Worm (Caenorhabditis elegans): ENCODE measurements around the gene alh-10.

The alh-10 gene

DNA sequence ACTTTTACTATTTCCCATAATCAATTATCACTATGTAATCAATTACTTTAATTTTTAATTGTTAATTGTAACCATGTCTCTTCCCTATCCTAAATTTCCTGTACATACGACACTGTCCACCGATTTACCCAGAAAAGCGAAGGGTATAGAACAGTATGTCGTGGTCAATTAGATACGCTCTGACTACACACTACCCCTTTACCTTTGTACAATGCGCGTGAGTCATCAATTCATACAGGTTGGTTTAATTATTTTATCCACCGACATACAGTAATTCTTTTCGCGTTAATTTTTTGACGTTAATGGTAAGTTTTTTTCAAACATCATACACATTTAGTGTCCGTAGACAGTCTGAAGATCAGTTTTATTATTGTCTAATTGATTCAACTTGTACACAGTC, 38.2 kb upstream of the alh-10 start (continued):
- no peak for TF ChIP-seq Y75B8A.6 (GFP tag; IDR thresholded peaks at IDR 0.05)
- TF ChIP-seq aha-1 (tag) = peak; percentile 86
- TF ChIP-seq nhr-41 (GFP tag; IDR thresholded peaks at IDR 0.05) = no peak
- TF ChIP-seq pqm-1 (tag; optimal IDR thresholded peaks at IDR 0.05) = peak; percentile 41
- peak; percentile 18 to 80 for TF ChIP-seq mdl-1 (tag; optimal IDR thresholded peaks at IDR 0.05)
- TF ChIP-seq hif-1 (tag; optimal IDR thresholded peaks at IDR 0.05) = peak in 1 of 2 experiments; percentile 51
- TF ChIP-seq dpl-1 (GFP tag; optimal IDR thresholded peaks at IDR 0.05) = peak; percentile 66
- no peak for TF ChIP-seq lim-7 (GFP tag; IDR thresholded peaks at IDR 0.05)
- TF ChIP-seq lin-39 (tag; optimal IDR thresholded peaks at IDR 0.05) = no peak
- peak; percentile 83 for TF ChIP-seq ceh-20 (GFP tag; IDR thresholded peaks at IDR 0.05)
- no peak for TF ChIP-seq F44E2.7 (GFP tag; IDR thresholded peaks at IDR 0.05)
- no peak for TF ChIP-seq vab-7 (GFP tag; IDR thresholded peaks at IDR 0.05)
- TF ChIP-seq daf-16 (GFP tag; optimal IDR thresholded peaks at IDR 0.05) = peak; percentile 76 to 91
- TF ChIP-seq daf-16 (tag; optimal IDR thresholded peaks at IDR 0.05) = peak; percentile 86
- TF ChIP-seq spr-3 (GFP tag; optimal IDR thresholded peaks at IDR 0.05) = no peak
- TF ChIP-seq ceh-44 (GFP tag; IDR thresholded peaks at IDR 0.05) = no peak
- peak; percentile 83 for TF ChIP-seq nhr-48 (tag; optimal IDR thresholded peaks at IDR 0.05)
- TF ChIP-seq hlh-30 (tag; optimal IDR thresholded peaks at IDR 0.05; ENCODE audit: insufficient read depth) = peak; percentile 87
- no peak for TF ChIP-seq Y48G9A.11 (GFP tag; IDR thresholded peaks at IDR 0.05)
- peak; percentile 89 for TF ChIP-seq php-3 (GFP tag; IDR thresholded peaks at IDR 0.05)
- TF ChIP-seq Y105C5A.15 (GFP tag; IDR thresholded peaks at IDR 0.05) = no peak
- peak; percentile 47 for TF ChIP-seq zfp-2 (tag; optimal IDR thresholded peaks at IDR 0.05)
- TF ChIP-seq zip-2 (tag; optimal IDR thresholded peaks at IDR 0.05) = peak; percentile 86
- no peak for TF ChIP-seq ZK337.2 (GFP tag; IDR thresholded peaks at IDR 0.05)
- no peak for TF ChIP-seq zip-11 (GFP tag; IDR thresholded peaks at IDR 0.05)
- peak; percentile 91 for TF ChIP-seq nhr-25 (tag; optimal IDR thresholded peaks at IDR 0.05; ENCODE audit: borderline replicate concordance, insufficient read depth)
- no peak for TF ChIP-seq aly-2 (tag; optimal IDR thresholded peaks at IDR 0.05)
- peak; percentile 75 for TF ChIP-seq nhr-11 (tag; optimal IDR thresholded peaks at IDR 0.05)
- peak; percentile 94 for TF ChIP-seq rbr-2 (tag; optimal IDR thresholded peaks at IDR 0.05)
- TF ChIP-seq D1046.2 (GFP tag; IDR thresholded peaks at IDR 0.05) = 0 out of 2 replicates have a peak, but pooled peaks have one; percentile 49
- 0 out of 2 replicates have a peak, but pooled peaks have one; percentile 53 for TF ChIP-seq mxl-2 (GFP tag; conservative IDR thresholded peaks at IDR 0.05)
- no peak for TF ChIP-seq snpc-4 (tag; optimal IDR thresholded peaks at IDR 0.05)
- TF ChIP-seq nhr-111 (GFP tag; optimal IDR thresholded peaks at IDR 0.05) = no peak
- peak; percentile 86 for TF ChIP-seq F37D6.2 (tag; optimal IDR thresholded peaks at IDR 0.05)
- peak; percentile 72 for TF ChIP-seq nhr-237 (tag; optimal IDR thresholded peaks at IDR 0.05)
- TF ChIP-seq nhr-6 (tag; optimal IDR thresholded peaks at IDR 0.05) = peak; percentile 97
- TF ChIP-seq nhr-42 (GFP tag; IDR thresholded peaks at IDR 0.05) = peak; percentile 97
- TF ChIP-seq arid-1 (GFP tag; conservative IDR thresholded peaks at IDR 0.05) = no peak
- TF ChIP-seq mep-1 (tag; optimal IDR thresholded peaks at IDR 0.05) = peak; percentile 99
- no peak; the same call in 1 of the 2 replicates for TF ChIP-seq tra-1 (GFP tag; IDR thresholded peaks at IDR 0.05)
- no peak for TF ChIP-seq F49E8.2 (tag; optimal IDR thresholded peaks at IDR 0.05; ENCODE audit: borderline replicate concordance)
- TF ChIP-seq unc-39 (tag; optimal IDR thresholded peaks at IDR 0.05) = no peak
- TF ChIP-seq daf-19 (GFP tag; conservative IDR thresholded peaks at IDR 0.05) = no peak
- TF ChIP-seq nhr-77 (tag; optimal IDR thresholded peaks at IDR 0.05) = peak; percentile 99
- peak; percentile 98 for TF ChIP-seq dve-1 (tag; optimal IDR thresholded peaks at IDR 0.05; ENCODE audit: insufficient read depth)
- TF ChIP-seq ceh-62 (tag; optimal IDR thresholded peaks at IDR 0.05) = no peak
- TF ChIP-seq pha-4 (GFP tag; IDR thresholded peaks at IDR 0.05) = peak; percentile 84
- peak; percentile 50 for TF ChIP-seq pha-4 (tag; optimal IDR thresholded peaks at IDR 0.05)
- no peak for TF ChIP-seq madf-5 (GFP tag; IDR thresholded peaks at IDR 0.05)
- no peak for TF ChIP-seq R02D3.7 (tag; optimal IDR thresholded peaks at IDR 0.05)
- TF ChIP-seq attf-4 (tag; optimal IDR thresholded peaks at IDR 0.05) = no peak
- no peak for TF ChIP-seq snpc-1.2 (GFP tag; IDR thresholded peaks at IDR 0.05)
